Worm (Caenorhabditis elegans) whole organism, mixed stage, embryonic: ENCODE results near the gene Y73F8A.35.
"Not testable (repeated sequence)": the region's sequence is repeated elsewhere in the genome, so short reads cannot be mapped to it uniquely, and the experiment has no call there.

Experiments
- bed-3 ChIP-seq: fragments of 200-800 bp; sonication (Bioruptor generic); optimal IDR thresholded peaks from 3 replicates; lab custom pipeline; 2018; ENCODE audit warnings: mild to moderate bottlenecking, missing genetic modification characterization, moderate library complexity, missing compliant biosample characterization
- ceh-39 ChIP-seq: fragments of 150-350 bp; optimal IDR thresholded peaks from 2 replicates; lab custom pipeline; 2014; ENCODE audit warnings: missing biosample characterization, missing genetic modification characterization
- ceh-43 ChIP-seq: fragments of 200-800 bp; sonication (Bioruptor generic); optimal IDR thresholded peaks from 2 replicates; lab custom pipeline; 2018; ENCODE audit warnings: mild to moderate bottlenecking, missing genetic modification characterization, moderate library complexity, missing compliant biosample characterization
- ceh-83 ChIP-seq: fragments of 200-800 bp; sonication (Bioruptor generic); optimal IDR thresholded peaks from 2 replicates; lab custom pipeline; 2018; ENCODE audit warnings: mild to moderate bottlenecking, missing genetic modification characterization, missing compliant biosample characterization
- ces-1 ChIP-seq: fragments of 150-350 bp; optimal IDR thresholded peaks from 2 replicates; lab custom pipeline; 2014; ENCODE audit warnings: missing biosample characterization, missing genetic modification reagents, missing genetic modification characterization
- drap-1 ChIP-seq: fragments of 200-800 bp; sonication (Bioruptor generic); optimal IDR thresholded peaks from 3 replicates; lab custom pipeline; 2018; ENCODE audit warnings: mild to moderate bottlenecking, missing genetic modification characterization, missing compliant biosample characterization
- elt-3 ChIP-seq: fragments of 150-350 bp; optimal IDR thresholded peaks from 2 replicates; lab custom pipeline; 2014; ENCODE audit warnings: missing biosample characterization, missing genetic modification characterization
- flh-1 ChIP-seq: fragments of 200-800 bp; sonication (Bioruptor generic); optimal IDR thresholded peaks from 2 replicates; lab custom pipeline; 2018; ENCODE audit warnings: mild to moderate bottlenecking, missing genetic modification characterization, moderate library complexity, missing compliant biosample characterization
- hlh-1 ChIP-seq: fragments of 150-350 bp; optimal IDR thresholded peaks from 2 replicates; lab custom pipeline; 2014; ENCODE audit warnings: missing biosample characterization, missing genetic modification reagents, missing genetic modification characterization
- lin-13 ChIP-seq: fragments of 150-350 bp; optimal IDR thresholded peaks from 2 replicates; lab custom pipeline; 2014; ENCODE audit warnings: missing biosample characterization, missing genetic modification characterization
- lin-32 ChIP-seq: fragments of 200-800 bp; sonication (Bioruptor generic); optimal IDR thresholded peaks from 2 replicates; lab custom pipeline; 2018; ENCODE audit warnings: mild to moderate bottlenecking, missing genetic modification characterization, missing compliant biosample characterization
- lsy-2 ChIP-seq: fragments of 150-350 bp; optimal IDR thresholded peaks from 2 replicates; lab custom pipeline; 2014; ENCODE audit warnings: missing biosample characterization, missing genetic modification characterization
- mls-2 ChIP-seq: sonication (generic microtip); optimal IDR thresholded peaks from 2 replicates; lab custom pipeline; 2016; ENCODE audit warnings: mild to moderate bottlenecking, missing genetic modification characterization, moderate library complexity, missing compliant biosample characterization
- nhr-2 ChIP-seq: fragments of 150-350 bp; optimal IDR thresholded peaks from 2 replicates; lab custom pipeline; 2014; ENCODE audit warnings: missing biosample characterization, missing genetic modification characterization
- nhr-237 ChIP-seq: fragments of 150-350 bp; optimal IDR thresholded peaks from 2 replicates; lab custom pipeline; 2014; ENCODE audit warnings: missing biosample characterization, missing genetic modification characterization
- pha-4 ChIP-seq: fragments of 150-350 bp; optimal IDR thresholded peaks from 2 replicates; lab custom pipeline; 2018; ENCODE audit warnings: missing biosample characterization, missing genetic modification reagents, missing genetic modification characterization
- sem-2 ChIP-seq: fragments of 200-800 bp; sonication (Bioruptor generic); optimal IDR thresholded peaks from 2 replicates; lab custom pipeline; 2018; ENCODE audit warnings: mild to moderate bottlenecking, missing genetic modification characterization, missing compliant biosample characterization
- snpc-4 ChIP-seq: fragments of 150-350 bp; optimal IDR thresholded peaks from 2 replicates; lab custom pipeline; 2014; ENCODE audit warnings: missing biosample characterization, missing genetic modification characterization
- sptf-1 ChIP-seq: sonication (generic microtip); optimal IDR thresholded peaks from 2 replicates; lab custom pipeline; 2017; ENCODE audit warnings: mild to moderate bottlenecking, missing genetic modification characterization, moderate library complexity, missing compliant biosample characterization
- unc-120 ChIP-seq: sonication (generic microtip); optimal IDR thresholded peaks from 2 replicates; lab custom pipeline; 2017; ENCODE audit warnings: missing genetic modification characterization, missing compliant biosample characterization; ENCODE audit not compliant: poor library complexity, severe bottlenecking
- unc-39 ChIP-seq: fragments of 150-350 bp; optimal IDR thresholded peaks from 2 replicates; lab custom pipeline; 2014; ENCODE audit warnings: missing biosample characterization, missing genetic modification characterization
- unc-62 ChIP-seq: fragments of 150-350 bp; optimal IDR thresholded peaks from 2 replicates; lab custom pipeline; 2014; ENCODE audit warnings: missing biosample characterization, missing genetic modification reagents, missing genetic modification characterization
- ztf-11 ChIP-seq: fragments of 150-350 bp; optimal IDR thresholded peaks from 2 replicates; lab custom pipeline; 2014; ENCODE audit warnings: missing biosample characterization, missing genetic modification characterization

Gene Y73F8A.35

DNA sequence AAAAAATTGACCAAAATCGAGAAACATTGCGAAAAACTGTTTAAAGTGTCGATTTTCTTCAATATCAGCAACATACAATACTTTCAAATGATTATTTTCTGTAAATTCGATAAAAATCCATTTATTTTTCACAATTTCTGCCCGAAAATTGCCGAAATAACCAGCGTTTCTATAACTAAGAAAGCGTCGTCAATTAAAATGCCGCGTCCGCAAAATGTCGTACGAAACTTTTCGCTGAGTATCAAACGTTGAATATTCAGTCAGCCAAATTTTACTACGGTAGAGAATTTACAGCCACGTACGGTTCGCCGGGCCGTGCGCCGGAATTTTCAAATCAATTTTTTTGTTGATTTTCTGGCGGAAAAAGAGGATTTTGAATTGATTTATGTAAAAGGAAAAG lies 9.3 kb downstream of the Y73F8A.35 start:
- TF ChIP-seq lsy-2 (tag; lab: Kevin White, UChicago): peak; percentile 57
- TF ChIP-seq, all 35 proteins: peak for 1; not testable (repeated sequence) for 34

DNA sequence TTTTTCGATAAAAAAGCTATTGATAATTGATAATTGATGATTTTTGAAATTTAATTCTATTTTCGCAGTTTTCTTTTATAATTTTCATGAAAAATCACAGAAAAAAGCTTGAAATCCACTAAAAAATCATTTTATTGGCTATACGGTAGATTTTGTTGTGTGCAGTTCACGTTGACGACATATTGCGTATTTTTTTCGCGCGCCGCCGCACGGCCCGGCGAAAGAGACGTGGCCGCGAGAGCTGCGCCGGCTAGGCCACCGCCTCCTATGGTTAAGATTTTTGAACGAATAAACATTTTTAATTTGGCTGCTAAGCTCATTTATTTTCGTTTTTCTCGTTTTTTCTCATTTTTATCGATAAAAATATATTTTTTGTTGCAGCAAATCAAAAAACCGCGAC lies 10.9 kb downstream of the Y73F8A.35 start:
- TF ChIP-seq lsy-2 (tag; lab: Kevin White, UChicago): peak; percentile 86

DNA sequence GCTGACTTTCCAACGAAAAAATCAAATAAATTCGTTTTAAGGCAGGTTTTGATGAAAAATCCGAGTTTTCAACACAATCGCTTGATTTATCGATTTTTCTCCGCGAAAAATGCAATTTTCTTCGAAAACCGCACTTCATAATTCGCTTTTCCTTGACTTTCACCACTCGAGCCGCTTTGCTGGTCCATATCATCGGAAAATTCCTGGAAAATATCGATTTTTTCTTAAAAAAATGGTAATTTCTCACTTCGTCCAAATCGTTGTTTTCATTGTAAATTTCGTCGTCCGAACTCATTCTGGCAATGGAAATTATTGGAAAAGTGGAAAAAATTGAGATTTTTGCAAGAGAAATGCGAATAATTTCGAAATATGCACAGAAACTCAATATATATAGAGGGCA lies 11.5 kb downstream of the Y73F8A.35 start, which contains the start of gene ari-1.4:
Gene ari-1.4, minus strand, starts transcription at position 295 of the 400 bp plus-strand sequence.
- TF ChIP-seq ceh-39 (no peak), unc-39 (tag; lab: Kevin White, UChicago) (no peak), nhr-237 (no peak), nhr-2 (tag; lab: Kevin White, UChicago) (no peak), ces-1 (GFP tag; lab: Kevin White, UChicago) (peak; percentile 7), lin-32 (GFP tag; lab: Kevin White, UChicago) (no peak)
- TF ChIP-seq, all 35 proteins: peak for 1

DNA sequence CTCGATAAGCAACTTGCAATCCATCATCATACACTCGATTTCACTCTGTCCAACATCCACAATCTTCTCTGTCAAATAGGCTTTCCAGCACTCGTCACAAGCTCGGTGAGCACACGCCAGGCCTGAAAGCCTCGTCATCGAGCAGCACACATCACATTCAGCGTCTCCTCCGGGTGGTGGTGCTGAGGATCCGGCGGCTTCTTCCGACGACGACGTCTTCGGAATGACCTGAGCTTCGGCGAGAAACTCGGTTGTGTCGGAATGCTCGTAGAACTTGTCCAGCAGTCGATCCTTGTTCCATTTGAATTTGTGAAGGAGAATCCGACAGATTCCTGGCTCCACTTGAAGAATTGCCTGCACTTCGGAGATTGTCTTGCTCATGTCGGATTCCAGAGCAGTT lies 12.5 kb downstream of the Y73F8A.35 start:
- no peak for TF ChIP-seq hlh-1 (tag; lab: Kevin White, UChicago)
- TF ChIP-seq sem-2: no peak
- TF ChIP-seq flh-1: no peak
- no peak for TF ChIP-seq snpc-4 (tag; lab: Kevin White, UChicago)
- no peak for TF ChIP-seq ceh-43 (GFP tag; lab: Kevin White, UChicago)
- no peak for TF ChIP-seq pha-4 (tag; lab: Kevin White, UChicago)

DNA sequence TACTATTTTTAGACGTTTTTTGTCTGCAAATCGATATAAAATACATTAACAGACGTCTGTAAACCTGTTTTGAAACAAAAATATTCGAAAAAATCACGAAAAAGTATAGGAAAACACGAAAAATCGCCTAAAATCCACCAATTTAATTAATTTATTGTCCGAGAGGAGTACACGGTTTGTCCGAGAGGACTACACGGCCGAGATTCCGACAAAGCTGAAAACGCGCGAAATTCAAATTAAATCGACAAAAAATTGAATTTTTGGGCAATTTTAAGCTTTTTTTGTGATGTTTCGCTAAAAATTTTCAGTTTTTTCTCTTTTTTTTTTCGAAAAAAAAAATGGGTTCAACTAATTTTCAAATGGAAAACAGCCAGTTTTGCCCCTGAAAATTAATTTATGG lies 13.3 kb downstream of the Y73F8A.35 start:
- TF ChIP-seq ztf-11 (tag; lab: Kevin White, UChicago) (no peak), ces-1 (GFP tag; lab: Kevin White, UChicago) (peak; percentile 7)

DNA sequence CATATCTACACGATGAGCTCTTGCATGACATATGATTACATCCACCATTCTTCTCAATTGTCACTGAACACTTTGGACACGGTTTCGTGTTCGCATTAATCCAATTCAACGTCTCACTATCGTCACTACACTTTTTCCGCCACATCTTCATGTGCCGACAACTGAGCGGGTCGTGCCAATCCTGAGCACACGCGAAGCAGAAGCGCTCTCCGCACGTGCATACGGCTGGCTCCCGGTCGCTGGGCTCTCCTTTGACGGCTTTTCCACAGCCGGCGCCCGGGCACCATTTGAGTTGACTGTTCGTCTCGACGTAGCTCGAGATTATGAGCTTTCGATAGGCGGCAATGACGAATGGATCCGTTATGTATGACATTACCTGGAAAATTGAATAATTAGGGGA lies 14.0 kb downstream of the Y73F8A.35 start:
- TF ChIP-seq lsy-2 (tag; lab: Kevin White, UChicago) (no peak), ceh-39 (no peak), unc-62 (GFP tag; lab: Kevin White, UChicago) (no peak), ztf-11 (tag; lab: Kevin White, UChicago) (no peak)

DNA sequence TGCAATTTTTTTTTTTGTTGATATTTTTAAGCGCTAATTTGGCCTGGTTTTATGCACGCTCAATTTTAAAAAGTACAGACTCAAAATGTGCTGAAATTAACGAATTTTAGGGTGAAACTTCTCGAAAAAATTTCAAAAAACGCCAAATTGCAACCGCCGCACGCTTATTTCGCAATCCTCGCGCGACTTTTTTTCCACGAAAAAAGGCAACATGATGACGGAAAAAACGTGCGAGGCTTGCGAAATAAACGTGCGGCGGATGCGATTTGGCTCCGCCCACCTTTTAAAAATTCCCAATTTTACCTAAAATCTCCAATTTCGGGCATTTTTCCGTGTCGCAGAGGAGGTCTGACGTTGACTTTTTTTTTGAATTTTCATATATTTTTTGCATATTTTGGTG lies 14.8 kb downstream of the Y73F8A.35 start:
- TF ChIP-seq drap-1 (GFP tag; lab: Kevin White, UChicago): no peak
- TF ChIP-seq, all 35 proteins: peak for 0

DNA sequence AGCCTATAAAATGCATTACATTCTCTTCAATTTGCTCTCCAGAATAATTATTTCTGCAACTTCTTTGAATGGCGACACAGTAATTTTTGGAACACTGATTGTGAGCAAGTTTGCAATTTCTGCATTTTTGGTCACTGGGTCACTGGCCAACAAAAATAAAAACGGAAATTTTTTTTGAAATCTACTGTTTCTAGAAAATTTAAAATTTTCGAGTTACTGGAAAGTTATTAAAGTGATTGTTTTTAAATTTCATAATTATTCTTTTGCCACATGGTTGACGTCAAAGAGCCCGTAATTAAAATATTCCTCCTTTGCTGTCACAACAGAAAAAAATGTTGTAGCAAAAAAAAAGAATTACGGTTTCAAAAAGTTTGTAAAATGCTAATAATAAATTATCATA lies 16.0 kb downstream of the Y73F8A.35 start:
- TF ChIP-seq bed-3 (GFP tag; lab: Kevin White, UChicago) (no peak), pha-4 (tag; lab: Kevin White, UChicago) (no peak), ztf-11 (tag; lab: Kevin White, UChicago) (no peak), mls-2 (tag; lab: Kevin White, UChicago) (no peak), unc-120 (tag; lab: Kevin White, UChicago) (no peak), drap-1 (GFP tag; lab: Kevin White, UChicago) (no peak), hlh-1 (tag; lab: Kevin White, UChicago) (no peak), nhr-237 (no peak), elt-3 (no peak), lin-13 (tag; lab: Kevin White, UChicago) (no peak), sptf-1 (tag; lab: Kevin White, UChicago) (no peak)
- TF ChIP-seq, all 35 proteins: peak for 0

DNA sequence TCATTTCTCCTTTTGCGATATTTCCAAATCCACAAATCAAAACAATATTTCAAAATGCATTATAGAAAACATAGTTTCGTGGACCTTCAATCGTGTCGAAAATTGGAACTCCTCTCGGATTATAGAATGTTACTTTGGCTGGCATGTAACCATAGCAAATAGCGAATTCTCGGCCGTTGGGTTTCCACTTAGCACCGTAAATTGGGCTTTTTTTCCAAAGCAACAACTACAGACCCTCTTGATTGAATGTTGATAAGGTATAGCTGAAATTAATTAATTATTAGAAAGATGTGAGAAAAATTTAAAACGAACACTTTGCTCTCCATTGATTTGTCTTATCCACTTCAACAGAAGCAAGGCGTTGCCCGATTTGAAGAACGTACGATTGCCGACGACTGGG lies 18.4 kb downstream of the Y73F8A.35 start, which contains the start of gene Y73F8A.32:
Gene Y73F8A.32, minus strand, starts transcription at position 101 of the 400 bp plus-strand sequence.
- not testable (repeated sequence) for TF ChIP-seq lin-32 (GFP tag; lab: Kevin White, UChicago); lin-13 (tag; lab: Kevin White, UChicago); ceh-83 (GFP tag; lab: Kevin White, UChicago)
